Worm (Caenorhabditis elegans): ENCODE data around the gene kap-1.

ce11 chrIII:7299466-7299865 lies 39.2 kb upstream of the kap-1 start, which contains the start of the genes B0361.14 and B0361.9:
- TF ChIP-seq ama-1 (optimal IDR thresholded peaks at IDR 0.05) = no peak
- TF ChIP-seq ceh-13 (GFP tag; optimal IDR thresholded peaks at IDR 0.05) = no peak
- TF ChIP-seq ets-7 (tag; optimal IDR thresholded peaks at IDR 0.05) = no peak
- no peak for TF ChIP-seq hmbx-1 (tag; optimal IDR thresholded peaks at IDR 0.05)
- TF ChIP-seq hmg-4 (GFP tag; optimal IDR thresholded peaks at IDR 0.05) = no peak
- no peak for TF ChIP-seq tra-4 (tag; optimal IDR thresholded peaks at IDR 0.05)
- no peak for TF ChIP-seq pes-1 (GFP tag; IDR thresholded peaks at IDR 0.05)
- TF ChIP-seq F13C5.2 (tag; optimal IDR thresholded peaks at IDR 0.05) = no peak
- TF ChIP-seq ceh-36 (tag; optimal IDR thresholded peaks at IDR 0.05) = no peak
- no peak for TF ChIP-seq sea-1 (GFP tag; conservative IDR thresholded peaks at IDR 0.05)
- TF ChIP-seq flt-1 (GFP tag; IDR thresholded peaks at IDR 0.05) = no peak
- TF ChIP-seq tbx-37 (GFP tag; conservative IDR thresholded peaks at IDR 0.05) = no peak
- TF ChIP-seq aly-1 (tag; optimal IDR thresholded peaks at IDR 0.05) = no peak
- TF ChIP-seq B0310.2 (tag; optimal IDR thresholded peaks at IDR 0.05) = no peak

Data from whole organism, early embryonic.